Fruit fly (Drosophila melanogaster) whole organism, pupa: Measurements from ENCODE around the gene ais.

Source experiments
- CG10348 ChIP-seq: fragments of 200-800 bp; sonication (Bioruptor generic); IDR thresholded peaks from 2 replicates; pipeline ENCODE4 v1.3.6; 2022; ENCODE audit warnings: missing biosample characterization, missing genetic modification characterization
- CG12605 ChIP-seq: fragments of 200-800 bp; sonication (Bioruptor generic); IDR thresholded peaks from 2 replicates; pipeline ENCODE4 v1.3.6; 2022; ENCODE audit warnings: missing biosample characterization, missing genetic modification characterization
- CG13204 ChIP-seq: fragments of 200-800 bp; sonication (Bioruptor generic); optimal IDR thresholded peaks from 2 replicates; lab custom pipeline; 2018; ENCODE audit warnings: missing biosample characterization, mild to moderate bottlenecking, missing genetic modification characterization, moderate library complexity
- CG14655 ChIP-seq: fragments of 200-800 bp; sonication (Bioruptor generic); optimal IDR thresholded peaks from 3 replicates; lab custom pipeline; 2017; ENCODE audit warnings: mild to moderate bottlenecking, missing biosample characterization, missing genetic modification reagents, missing genetic modification characterization
- CG15710 ChIP-seq: fragments of 200-800 bp; sonication (Bioruptor generic); optimal IDR thresholded peaks from 2 replicates; lab custom pipeline; 2018; ENCODE audit warnings: missing biosample characterization, mild to moderate bottlenecking, missing genetic modification characterization, moderate library complexity
- CG32121 ChIP-seq: fragments of 200-800 bp; sonication (Bioruptor generic); IDR thresholded peaks from 2 replicates; pipeline ENCODE4 v1.3.6; 2022; ENCODE audit warnings: missing biosample characterization, missing genetic modification characterization
- CG34367 ChIP-seq: fragments of 200-800 bp; sonication (Bioruptor generic); optimal IDR thresholded peaks from 2 replicates; lab custom pipeline; 2018; ENCODE audit warnings: missing biosample characterization, mild to moderate bottlenecking, missing genetic modification characterization
- CG4496 ChIP-seq: fragments of 200-800 bp; sonication (Bioruptor generic); IDR thresholded peaks from 3 replicates; pipeline ENCODE4 v1.3.6; 2022; ENCODE audit warnings: missing biosample characterization, missing genetic modification characterization
- CG8159 ChIP-seq: fragments of 200-800 bp; sonication (Bioruptor generic); optimal IDR thresholded peaks from 3 replicates; lab custom pipeline; 2018; ENCODE audit warnings: missing biosample characterization, mild to moderate bottlenecking, missing genetic modification characterization, moderate library complexity
- CG8301 ChIP-seq: fragments of 200-800 bp; sonication (Bioruptor generic); optimal IDR thresholded peaks from 2 replicates; lab custom pipeline; 2018; ENCODE audit warnings: missing biosample characterization, mild to moderate bottlenecking, missing genetic modification characterization
- CG9948 ChIP-seq: fragments of 200-800 bp; sonication (Bioruptor generic); optimal IDR thresholded peaks from 2 replicates; lab custom pipeline; 2018; ENCODE audit warnings: missing biosample characterization, mild to moderate bottlenecking, missing genetic modification characterization, moderate library complexity
- D1 ChIP-seq: fragments of 200-800 bp; sonication (Bioruptor generic); optimal IDR thresholded peaks from 2 replicates; lab custom pipeline; 2018; ENCODE audit warnings: missing biosample characterization, mild to moderate bottlenecking, missing genetic modification characterization, moderate library complexity
- EcR ChIP-seq: fragments of 200-800 bp; sonication (Bioruptor generic); optimal IDR thresholded peaks from 3 replicates; lab custom pipeline; 2019; ENCODE audit warnings: missing biosample characterization, missing genetic modification characterization, mild to moderate bottlenecking, moderate library complexity, missing genetic modification reagents
- Ets98B ChIP-seq: fragments of 200-800 bp; sonication (Bioruptor generic); IDR thresholded peaks from 2 replicates; pipeline ENCODE4 v1.3.6; 2022; ENCODE audit warnings: missing biosample characterization, missing genetic modification characterization
- Pif1A ChIP-seq: fragments of 200-800 bp; sonication (Bioruptor generic); optimal IDR thresholded peaks from 3 replicates; lab custom pipeline; 2016; ENCODE audit warnings: missing biosample characterization, missing genetic modification characterization
- Pif1B ChIP-seq: fragments of 200-800 bp; sonication (Bioruptor generic); optimal IDR thresholded peaks from 3 replicates; lab custom pipeline; 2016; ENCODE audit warnings: missing biosample characterization, missing genetic modification characterization
- Snoo ChIP-seq: fragments of 200-800 bp; sonication (Bioruptor generic); optimal IDR thresholded peaks from 3 replicates; lab custom pipeline; 2017; ENCODE audit warnings: missing biosample characterization, mild to moderate bottlenecking, missing genetic modification characterization, inconsistent platforms
- fd96Ca ChIP-seq: fragments of 200-800 bp; sonication (Bioruptor generic); IDR thresholded peaks from 3 replicates; pipeline ENCODE4 v1.3.6; 2022; ENCODE audit warnings: missing biosample characterization, missing genetic modification characterization
- gl ChIP-seq: fragments of 200-800 bp; sonication (Bioruptor generic); optimal IDR thresholded peaks from 2 replicates; lab custom pipeline; 2018; ENCODE audit warnings: missing biosample characterization, mild to moderate bottlenecking, missing genetic modification characterization
- rn ChIP-seq: fragments of 200-800 bp; sonication (Bioruptor generic); IDR thresholded peaks from 2 replicates; pipeline ENCODE4 v1.3.6; 2022; ENCODE audit warnings: missing biosample characterization, missing genetic modification characterization

The ais gene

DNA sequence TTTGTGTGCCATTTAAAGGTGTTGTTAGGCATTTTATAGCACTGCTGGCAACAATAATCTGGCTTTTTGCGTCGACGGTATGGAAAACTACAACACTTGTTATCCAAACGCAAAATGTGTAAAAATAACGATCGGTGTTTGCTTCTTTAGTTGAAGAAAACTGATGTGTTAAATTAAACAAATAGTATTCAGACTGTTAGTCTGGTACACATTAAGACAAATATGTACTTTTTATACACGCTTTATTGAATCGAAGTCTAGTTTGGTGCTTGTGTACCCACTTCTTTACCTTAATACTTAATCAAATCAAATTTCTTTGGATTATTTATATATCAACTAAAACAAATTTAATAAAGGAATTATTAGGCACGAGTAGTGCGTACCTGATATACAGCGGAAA lies 13.0 kb downstream of the ais start:
- no peak for TF ChIP-seq Snoo (tag; lab: Kevin White, UChicago)
- TF ChIP-seq Pif1B (GFP tag; lab: Kevin White, UChicago) = no peak
- TF ChIP-seq CG9948 (tag; lab: Kevin White, UChicago) = no peak
- TF ChIP-seq Ets98B (GFP tag; lab: Robert Waterston, UW) = no peak
- TF ChIP-seq CG14655 (GFP tag; lab: Kevin White, UChicago) = no peak
- TF ChIP-seq EcR (GFP tag; lab: Kevin White, UChicago) = no peak
- TF ChIP-seq CG8159 = no peak
- no peak for TF ChIP-seq CG8301 (tag; lab: Kevin White, UChicago)
- TF ChIP-seq CG4496 (GFP tag; lab: Robert Waterston, UW) = no peak

DNA sequence AAGACGTTTGTCGTGTGGAACGTTAAGA lies 13.2 kb downstream of the ais start, which contains the start of gene CG42815:
Gene CG42815 (minus strand): TSS at position 20 of the 28 bp plus-strand sequence.
- TF ChIP-seq fd96Ca (GFP tag; lab: Robert Waterston, UW) (no peak), CG15710 (tag; lab: Kevin White, UChicago) (no peak), Snoo (tag; lab: Kevin White, UChicago) (no peak), Pif1B (GFP tag; lab: Kevin White, UChicago) (no peak), D1 (no peak), rn (GFP tag; lab: Robert Waterston, UW) (no peak), CG32121 (GFP tag; lab: Robert Waterston, UW) (no peak), Pif1A (GFP tag; lab: Kevin White, UChicago) (no peak), CG14655 (GFP tag; lab: Kevin White, UChicago) (no peak), gl (tag; lab: Kevin White, UChicago) (no peak), CG8301 (tag; lab: Kevin White, UChicago) (no peak), CG9948 (tag; lab: Kevin White, UChicago) (no peak), CG8159 (no peak), EcR (GFP tag; lab: Kevin White, UChicago) (no peak), CG4496 (GFP tag; lab: Robert Waterston, UW) (no peak), CG34367 (tag; lab: Kevin White, UChicago) (no peak), CG12605 (GFP tag; lab: Robert Waterston, UW) (no peak)

DNA sequence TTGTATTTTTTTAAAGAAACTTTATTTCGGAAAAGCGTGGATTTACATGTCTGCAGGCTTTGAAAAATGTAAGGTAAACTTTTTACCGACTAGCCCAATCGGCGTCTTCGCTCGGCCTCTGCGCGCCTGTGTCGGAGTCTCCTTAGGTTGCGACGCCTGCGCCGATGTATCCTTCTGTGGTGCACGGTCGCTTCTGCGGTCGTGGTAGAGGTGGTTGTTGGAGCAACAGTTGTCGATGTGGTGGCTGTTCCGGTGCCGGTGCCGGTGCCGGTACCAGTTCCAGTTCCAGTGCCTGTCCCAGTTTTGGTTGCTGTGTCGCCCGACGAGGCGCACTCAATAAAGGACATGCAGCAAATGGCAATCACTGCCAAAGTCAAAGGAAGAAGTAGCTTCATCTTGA lies 13.4 kb downstream of the ais start:
- TF ChIP-seq Pif1A (GFP tag; lab: Kevin White, UChicago) = no peak

DNA sequence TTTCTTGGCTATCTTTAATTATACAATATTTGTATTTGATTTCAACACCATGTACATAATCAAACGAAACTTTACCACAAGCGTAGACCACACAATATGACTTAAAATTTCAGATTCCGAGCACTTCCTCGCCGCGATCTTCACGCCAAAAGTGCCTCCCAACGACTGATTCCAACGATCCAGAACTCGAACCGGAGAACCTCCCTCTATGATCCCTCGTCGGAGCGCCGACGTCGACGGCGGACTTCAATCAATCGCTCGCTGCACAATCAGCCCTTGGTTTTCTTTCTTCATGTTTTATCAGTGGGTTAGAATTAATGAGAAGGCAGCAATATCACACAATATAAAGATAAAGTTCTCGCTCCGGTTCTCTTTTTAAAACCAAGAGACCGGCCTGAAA lies 40.5 kb downstream of the ais start, which contains the start of the genes Adgf-A and Adgf-A2:
Gene Adgf-A (minus strand): TSS at position 172 of the 400 bp plus-strand sequence.
Gene Adgf-A2 (minus strand): TSS at position 172 of the 400 bp plus-strand sequence.
- TF ChIP-seq Pif1B (GFP tag; lab: Kevin White, UChicago) = no peak
- no peak for TF ChIP-seq CG14655 (GFP tag; lab: Kevin White, UChicago)
- TF ChIP-seq CG8301 (tag; lab: Kevin White, UChicago) = no peak
- no peak for TF ChIP-seq fd96Ca (GFP tag; lab: Robert Waterston, UW)
- TF ChIP-seq CG9948 (tag; lab: Kevin White, UChicago) = no peak
- no peak for TF ChIP-seq rn (GFP tag; lab: Robert Waterston, UW)
- no peak for TF ChIP-seq EcR (GFP tag; lab: Kevin White, UChicago)
- TF ChIP-seq CG32121 (GFP tag; lab: Robert Waterston, UW) = no peak
- TF ChIP-seq CG15710 (tag; lab: Kevin White, UChicago) = no peak
- no peak for TF ChIP-seq CG10348 (GFP tag; lab: Robert Waterston, UW)
- TF ChIP-seq CG4496 (GFP tag; lab: Robert Waterston, UW) = no peak
- no peak for TF ChIP-seq D1
- TF ChIP-seq Snoo (tag; lab: Kevin White, UChicago) = no peak
- TF ChIP-seq Pif1A (GFP tag; lab: Kevin White, UChicago) = no peak
- TF ChIP-seq CG34367 (tag; lab: Kevin White, UChicago) = no peak
- no peak for TF ChIP-seq CG8159
- TF ChIP-seq CG13204 = no peak

DNA sequence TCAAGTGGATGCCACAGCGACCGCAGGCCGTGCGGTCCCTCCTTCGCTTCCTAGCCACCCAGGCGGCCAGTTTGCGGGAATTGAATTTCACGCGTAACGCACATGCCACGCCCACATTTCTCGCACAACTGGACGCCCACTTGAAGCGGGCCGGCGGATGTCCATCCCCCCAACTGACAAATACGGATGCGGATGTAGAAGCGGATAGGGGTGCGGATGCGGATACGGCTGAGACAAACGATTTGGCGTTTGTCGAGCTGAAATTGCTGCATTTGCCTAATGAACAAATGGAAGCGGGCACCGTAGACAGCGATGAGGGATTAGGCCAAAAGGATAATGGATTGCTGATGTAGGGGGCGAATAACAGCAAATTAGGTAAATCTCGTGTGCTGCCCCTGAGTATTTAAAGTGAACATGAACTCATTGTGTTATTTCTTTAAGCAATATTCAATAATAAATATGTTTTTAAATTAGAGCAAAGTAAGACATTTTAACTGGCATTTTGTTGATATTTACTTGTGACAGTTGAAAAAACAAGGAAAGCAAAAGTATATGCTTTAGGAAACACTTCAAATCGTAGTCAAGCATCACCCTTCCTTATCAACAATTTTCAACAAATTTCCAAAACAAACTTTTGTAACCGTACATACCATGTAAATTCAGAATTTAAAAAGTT lies 45.3 kb downstream of the ais start, which contains the start of gene CG32181:
Gene CG32181 (plus strand): TSS at position 626 of the 676 bp plus-strand sequence.
- TF ChIP-seq rn (GFP tag; lab: Robert Waterston, UW) (no peak), CG34367 (tag; lab: Kevin White, UChicago) (no peak), CG4496 (GFP tag; lab: Robert Waterston, UW) (no peak), CG14655 (GFP tag; lab: Kevin White, UChicago) (no peak), fd96Ca (GFP tag; lab: Robert Waterston, UW) (no peak), CG9948 (tag; lab: Kevin White, UChicago) (no peak), gl (tag; lab: Kevin White, UChicago) (no peak)

DNA sequence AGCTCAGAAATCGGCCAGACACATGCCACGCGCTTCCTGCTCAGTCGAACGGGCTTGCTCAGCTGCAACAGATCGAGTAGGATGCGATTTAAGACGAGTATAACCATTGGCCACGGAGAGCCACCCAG lies 46.6 kb downstream of the ais start, which contains the start of gene CG32182:
Gene CG32182 (plus strand): TSS at position 29 of the 128 bp plus-strand sequence.
- TF ChIP-seq CG12605 (GFP tag; lab: Robert Waterston, UW) = no peak
- no peak for TF ChIP-seq CG8159
- TF ChIP-seq Snoo (tag; lab: Kevin White, UChicago) = no peak
- no peak for TF ChIP-seq fd96Ca (GFP tag; lab: Robert Waterston, UW)
- TF ChIP-seq CG8301 (tag; lab: Kevin White, UChicago) = no peak
- TF ChIP-seq rn (GFP tag; lab: Robert Waterston, UW) = no peak
- TF ChIP-seq D1 = no peak
